Worm (Caenorhabditis elegans): Measurements from ENCODE around the gene srg-48.
A peak's percentile ranks its signal among the peaks of the same experiment; 100 is the strongest.

The srg-48 gene

DNA sequence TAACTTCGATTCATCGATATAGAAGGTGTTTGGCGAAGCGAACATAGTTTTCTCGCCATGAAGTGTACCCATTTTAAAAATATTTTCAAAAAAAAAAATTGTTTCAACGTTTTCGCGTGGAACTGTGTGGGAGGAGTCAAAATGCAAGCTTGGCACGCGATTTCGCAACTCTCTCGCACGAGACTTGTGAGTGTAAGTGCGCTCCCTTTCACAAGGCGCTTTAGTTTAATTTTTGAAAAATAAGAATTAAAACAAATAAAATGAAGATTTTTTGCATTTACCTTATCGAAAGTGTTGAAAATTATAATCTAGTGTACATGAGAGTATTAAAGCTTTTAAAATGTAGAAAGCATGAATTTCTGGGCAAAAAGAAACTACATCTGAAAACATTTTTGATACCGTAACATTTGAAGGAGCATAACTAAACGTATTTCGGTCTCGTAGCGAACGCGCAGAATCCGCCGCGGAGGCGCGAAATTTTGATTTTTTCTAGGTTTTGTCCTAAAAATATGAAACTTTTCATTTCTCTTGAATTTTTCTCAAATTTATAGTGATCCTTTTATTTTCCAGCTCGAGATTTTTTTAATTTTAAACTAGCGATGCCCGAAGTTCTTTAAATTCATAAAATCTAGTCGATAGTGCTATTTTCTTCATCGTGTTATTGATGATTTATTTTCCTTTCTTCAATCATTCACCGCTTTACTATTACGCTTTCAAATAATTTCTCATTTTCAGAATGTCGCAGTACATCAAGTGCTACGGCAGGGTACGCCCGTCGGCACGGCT lies 32.5 kb upstream of the srg-48 start, which contains the start of the genes cogc-2 and klp-18 (continued):
- TF ChIP-seq C08G9.2 (tag; optimal IDR thresholded peaks at IDR 0.05), result peak; percentile 21
- no peak for TF ChIP-seq unc-3 (GFP tag; conservative IDR thresholded peaks at IDR 0.05)
- peak; percentile 45 for TF ChIP-seq unc-3 (tag; optimal IDR thresholded peaks at IDR 0.05)
- peak; percentile 62 for TF ChIP-seq ceh-14 (tag; optimal IDR thresholded peaks at IDR 0.05)
- peak; percentile 71 for TF ChIP-seq hlh-30 (tag; optimal IDR thresholded peaks at IDR 0.05; ENCODE audit: insufficient read depth)
- TF ChIP-seq pha-4 (tag; optimal IDR thresholded peaks at IDR 0.05), result no peak
- peak; percentile 72 for TF ChIP-seq gmeb-2 (tag; optimal IDR thresholded peaks at IDR 0.05)
- peak; percentile 46 for TF ChIP-seq fax-1 (tag; optimal IDR thresholded peaks at IDR 0.05)
- peak; percentile 78 for TF ChIP-seq ref-2 (tag; optimal IDR thresholded peaks at IDR 0.05)
- TF ChIP-seq Y22D7AL.16 (tag; optimal IDR thresholded peaks at IDR 0.05), result peak; percentile 22
- TF ChIP-seq che-1 (tag; optimal IDR thresholded peaks at IDR 0.05), result peak; percentile 47
- TF ChIP-seq syd-9 (tag; optimal IDR thresholded peaks at IDR 0.05), result no peak
- peak; percentile 58 for TF ChIP-seq ztf-16 (tag; optimal IDR thresholded peaks at IDR 0.05)
- TF ChIP-seq npax-4 (tag; optimal IDR thresholded peaks at IDR 0.05), result peak; percentile 19
- TF ChIP-seq sox-4 (tag; optimal IDR thresholded peaks at IDR 0.05), result peak; percentile 67
- TF ChIP-seq madf-2 (tag; optimal IDR thresholded peaks at IDR 0.05), result peak; percentile 30
- TF ChIP-seq pha-2 (tag; optimal IDR thresholded peaks at IDR 0.05), result peak; percentile 52
- peak; percentile 16 for TF ChIP-seq odd-2 (tag; optimal IDR thresholded peaks at IDR 0.05)

DNA sequence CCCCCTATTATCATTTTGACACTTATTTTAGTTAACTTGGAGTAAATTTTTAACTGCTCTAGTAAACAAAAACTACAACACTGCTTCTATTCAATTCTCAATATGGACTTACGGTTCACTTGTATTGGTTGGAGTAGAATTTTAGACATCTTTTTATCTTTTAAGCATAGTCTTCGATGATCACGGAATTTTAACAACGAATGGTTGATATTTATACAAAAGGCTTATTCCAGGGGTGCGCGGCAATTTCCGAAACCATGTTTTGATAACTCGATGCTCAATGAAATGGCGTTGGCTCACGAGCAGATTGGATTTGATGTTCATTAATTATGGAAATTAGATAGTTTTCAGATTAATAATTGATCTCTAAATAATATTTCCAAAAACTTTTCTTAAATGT lies 28.8 kb upstream of the srg-48 start:
- TF ChIP-seq pros-1 (tag; optimal IDR thresholded peaks at IDR 0.05), result no peak
- TF ChIP-seq ref-2 (tag; optimal IDR thresholded peaks at IDR 0.05), result no peak
- no peak for TF ChIP-seq zip-5 (tag; optimal IDR thresholded peaks at IDR 0.05)
- TF ChIP-seq che-1 (tag; optimal IDR thresholded peaks at IDR 0.05), result no peak
- TF ChIP-seq pag-3 (tag; optimal IDR thresholded peaks at IDR 0.05; ENCODE audit: borderline replicate concordance), result no peak

DNA sequence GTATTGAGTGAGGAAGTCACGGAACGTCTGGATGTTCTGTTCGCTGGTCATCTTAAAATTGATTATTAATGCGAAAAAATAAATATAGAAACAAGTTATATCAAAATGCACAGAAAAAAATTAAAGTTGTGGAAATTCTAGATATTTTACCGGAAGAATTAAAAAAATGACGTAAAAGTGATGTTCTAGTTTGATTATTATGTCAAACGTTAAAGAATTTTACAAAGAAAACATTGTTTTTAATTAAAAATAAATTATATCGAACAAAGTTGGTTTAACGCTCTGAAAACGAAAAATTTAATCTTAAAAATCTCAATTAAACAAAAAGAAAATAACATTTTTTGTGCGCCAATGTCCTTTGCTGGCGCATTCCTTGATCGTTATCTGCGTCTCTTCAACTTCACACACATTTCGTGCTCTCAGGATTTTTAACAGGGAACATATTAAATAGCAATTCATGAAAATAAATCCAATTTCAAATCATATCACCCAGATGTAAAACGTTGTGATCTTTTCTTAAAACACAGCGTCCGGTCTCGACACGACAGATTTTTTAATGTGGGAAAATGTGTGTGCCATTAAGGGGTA lies 27.6 kb upstream of the srg-48 start, which contains the start of gene tin-9.1:
Gene tin-9.1 (minus strand): TSS at position 51 of the 588 bp plus-strand sequence.
- TF ChIP-seq pha-2 (tag; optimal IDR thresholded peaks at IDR 0.05) (no peak), pax-1 (tag; optimal IDR thresholded peaks at IDR 0.05) (no peak), tbx-7 (tag; optimal IDR thresholded peaks at IDR 0.05) (no peak), F13H6.1 (tag; optimal IDR thresholded peaks at IDR 0.05) (no peak), pha-4 (tag; optimal IDR thresholded peaks at IDR 0.05) (no peak), ceh-19 (GFP tag; optimal IDR thresholded peaks at IDR 0.05) (no peak), nhr-11 (tag; optimal IDR thresholded peaks at IDR 0.05) (no peak), sox-4 (tag; optimal IDR thresholded peaks at IDR 0.05) (no peak), C08G9.2 (tag; optimal IDR thresholded peaks at IDR 0.05) (no peak), unc-42 (tag; optimal IDR thresholded peaks at IDR 0.05) (peak; percentile 8), nfya-1 (tag; optimal IDR thresholded peaks at IDR 0.05) (peak; percentile 32)

DNA sequence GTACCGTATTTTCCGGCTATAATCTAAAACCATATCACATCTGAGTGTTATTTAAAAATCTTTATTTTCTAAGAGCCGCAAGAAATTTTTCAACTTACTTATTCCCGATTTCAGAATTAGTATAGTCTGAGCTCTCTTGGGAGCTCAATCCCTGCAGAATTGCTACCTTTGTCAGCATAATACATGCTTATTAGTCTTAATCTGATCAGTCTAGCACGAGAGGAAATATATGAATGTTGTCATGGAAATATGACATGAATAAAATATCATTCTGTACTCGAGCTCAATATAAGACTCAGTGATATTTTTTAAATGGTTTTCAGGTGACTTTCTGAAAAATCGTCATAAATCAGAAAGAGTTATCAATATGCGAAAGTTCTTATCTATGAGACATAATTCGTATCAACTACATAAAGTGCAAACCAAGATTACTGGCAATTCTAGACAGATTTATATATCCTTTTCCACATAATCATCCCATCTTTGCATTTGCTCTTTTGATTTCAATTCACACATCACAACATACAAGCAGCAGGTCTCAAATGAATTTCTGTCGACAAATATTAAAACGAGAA lies 26.8 kb upstream of the srg-48 start:
- TF ChIP-seq elt-2 (tag; optimal IDR thresholded peaks at IDR 0.05) (peak; percentile 19), pag-3 (tag; optimal IDR thresholded peaks at IDR 0.05; ENCODE audit: borderline replicate concordance) (no peak)

DNA sequence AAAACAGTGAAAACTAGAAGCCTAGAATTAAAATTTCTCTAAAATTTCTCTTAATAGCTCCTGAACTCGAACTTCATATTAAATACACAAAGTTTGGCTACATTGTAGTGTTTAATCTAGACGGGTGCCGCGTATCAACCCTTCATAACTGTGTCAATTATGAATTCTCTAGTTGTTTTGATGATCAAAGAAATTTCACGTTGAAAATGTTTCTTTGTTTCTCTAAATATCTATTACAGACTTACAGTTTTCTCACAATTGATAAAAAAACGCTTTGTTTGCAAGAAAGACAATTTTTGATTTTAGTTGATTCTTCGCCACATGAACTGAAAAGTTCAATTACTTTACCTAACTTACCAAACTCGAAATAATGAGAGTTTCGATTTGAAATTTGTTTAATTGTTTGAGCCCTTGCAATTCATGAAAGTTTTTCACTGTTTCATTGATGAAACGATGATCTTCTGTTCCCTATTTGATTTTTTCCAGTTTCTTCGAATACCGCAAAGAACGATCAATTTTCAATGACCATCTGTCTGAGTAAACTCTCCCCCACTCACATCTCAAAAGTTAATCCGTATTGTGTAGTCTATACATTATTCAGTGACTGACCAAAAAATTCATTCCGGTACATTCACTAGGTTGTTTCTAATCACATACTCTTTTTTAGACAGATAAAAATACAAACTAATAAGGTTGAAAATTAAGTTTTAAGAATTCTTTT lies 25.4 kb upstream of the srg-48 start:
- TF ChIP-seq madf-2 (tag; optimal IDR thresholded peaks at IDR 0.05) (no peak), nhr-232 (tag; optimal IDR thresholded peaks at IDR 0.05) (no peak), dmd-4 (tag; optimal IDR thresholded peaks at IDR 0.05; ENCODE audit: borderline replicate concordance) (no peak), pros-1 (tag; optimal IDR thresholded peaks at IDR 0.05) (no peak), ceh-2 (tag; optimal IDR thresholded peaks at IDR 0.05) (no peak)

Data from whole organism, late embryonic.